Fruit fly (Drosophila melanogaster): Measurements from ENCODE around the gene CG2258.

dm6 chrX:8062180-8062480 lies 39.8 kb downstream of the CG2258 start:
- TF ChIP-seq Kr (GFP tag; optimal IDR thresholded peaks at IDR 0.05) (no peak), chinmo (GFP tag; IDR thresholded peaks at IDR 0.05; ENCODE audit: partially characterized antibody) (no peak), Pdp1 (GFP tag; optimal IDR thresholded peaks at IDR 0.05) (no peak), psq (GFP tag; optimal IDR thresholded peaks at IDR 0.05) (no peak), row (GFP tag; IDR thresholded peaks at IDR 0.05) (no peak), bcd (GFP tag; optimal IDR thresholded peaks at IDR 0.05) (no peak), gcm (GFP tag; optimal IDR thresholded peaks at IDR 0.05) (no peak), HHEX (GFP tag; optimal IDR thresholded peaks at IDR 0.05) (no peak), slou (GFP tag; optimal IDR thresholded peaks at IDR 0.05) (no peak), CG15479 (GFP tag; optimal IDR thresholded peaks at IDR 0.05) (no peak), pum (GFP tag; optimal IDR thresholded peaks at IDR 0.05) (no peak), gcm2 (GFP tag; optimal IDR thresholded peaks at IDR 0.05) (no peak)

All from whole organism, embryonic.